Fruit fly (Drosophila melanogaster): Measurements from ENCODE around the gene CG32259.

The CG32259 gene

dm6 chr3L:4069069-4069468 lies at the start of gene CG32259:
TSS of gene CG32259 (plus strand) at chr3L:4069369.
- no peak for TF ChIP-seq noc (tag; optimal IDR thresholded peaks at IDR 0.05)

dm6 chr3L:4021260-4021831 lies 47.8 kb upstream of the CG32259 start, which contains the start of gene Mul1:
TSS of gene Mul1 (plus strand) at chr3L:4021457.
- no peak for TF ChIP-seq noc (tag; optimal IDR thresholded peaks at IDR 0.05)

dm6 chr3L:4024464-4024863 lies 44.7 kb upstream of the CG32259 start:
- TF ChIP-seq noc (tag; optimal IDR thresholded peaks at IDR 0.05): no peak

DNA sequence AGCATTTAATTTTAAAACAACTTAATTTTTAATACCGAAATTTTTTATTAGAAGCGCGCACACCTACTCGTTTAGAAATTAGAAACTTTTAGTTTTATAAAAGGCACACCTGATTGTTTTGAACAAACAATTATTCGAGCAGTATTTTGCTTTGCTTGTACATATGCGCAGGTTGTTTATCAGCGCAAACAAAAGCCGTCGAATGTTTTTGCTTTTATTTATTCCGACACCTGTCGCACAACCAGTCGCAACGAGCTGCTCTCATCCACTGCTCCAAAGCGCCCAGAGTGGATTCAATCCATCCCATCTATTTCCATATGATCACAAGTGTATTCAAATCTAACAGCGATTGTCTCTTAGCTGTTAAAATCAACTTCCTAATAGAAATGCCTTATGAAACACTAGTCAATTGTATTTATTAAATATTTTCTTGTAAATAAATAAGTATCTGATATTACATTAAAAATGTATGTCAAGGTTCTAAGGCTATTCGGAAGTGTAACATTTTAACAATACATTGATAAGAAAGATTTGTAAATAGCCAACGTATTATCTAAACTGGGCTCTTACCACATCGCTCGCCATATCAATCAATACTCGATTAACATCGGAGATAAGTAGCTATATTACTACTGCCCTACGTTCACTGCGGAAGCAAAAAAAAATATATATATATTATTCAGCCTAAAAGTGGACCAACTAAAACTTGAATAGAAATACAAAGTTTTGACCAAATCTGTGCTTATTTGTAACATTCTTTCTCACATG lies 43.2 kb upstream of the CG32259 start, which contains the start of gene CG11594:
Gene CG11594 (minus strand): TSS at position 274 of the 768 bp plus-strand sequence.
- TF ChIP-seq noc (tag; optimal IDR thresholded peaks at IDR 0.05): no peak

DNA sequence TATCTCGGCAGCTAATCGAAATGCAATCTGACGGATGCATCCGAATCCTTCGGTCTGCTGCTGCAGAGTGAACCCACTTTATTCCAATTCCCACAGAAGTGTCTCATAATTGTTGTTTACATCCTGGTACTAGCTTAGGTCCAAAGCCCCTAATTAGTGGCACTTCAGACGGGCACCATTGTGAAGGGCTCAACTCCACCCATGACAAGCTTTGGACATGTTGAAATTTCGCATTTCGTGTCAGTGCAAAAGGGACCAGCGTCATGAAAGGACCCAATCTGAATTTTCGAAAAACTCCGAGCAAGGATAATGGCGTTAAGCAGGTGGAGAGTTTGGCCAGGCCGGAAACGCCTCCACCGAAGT lies 42.7 kb upstream of the CG32259 start, which contains the start of gene Gr64a:
Gene Gr64a (plus strand): TSS at position 264 of the 363 bp plus-strand sequence.
- TF ChIP-seq noc (tag; optimal IDR thresholded peaks at IDR 0.05): no peak

DNA sequence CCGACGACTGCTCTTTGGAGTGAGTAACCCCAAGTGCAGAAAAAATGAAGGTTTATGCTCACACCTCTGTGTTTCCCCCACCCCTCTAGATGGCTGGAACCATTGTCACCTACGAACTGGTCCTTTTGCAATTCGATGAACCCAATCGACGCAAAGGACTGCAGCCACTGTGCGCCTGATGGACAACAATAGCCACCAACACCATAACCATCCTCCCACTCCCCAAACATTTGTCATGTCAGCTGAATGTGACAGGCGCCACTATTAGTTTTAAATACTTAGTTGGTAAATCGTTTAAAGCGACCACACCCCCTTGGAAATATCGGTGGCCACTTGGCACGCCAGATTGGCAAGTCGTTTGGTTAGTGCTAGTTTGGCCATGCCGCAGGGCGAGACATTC lies 40.9 kb upstream of the CG32259 start, which contains the start of the genes Gr64b and Gr64c:
Gene Gr64b (plus strand): TSS at position 301 of the 400 bp plus-strand sequence.
Gene Gr64c (plus strand): TSS at position 301 of the 400 bp plus-strand sequence.
- TF ChIP-seq noc (tag; optimal IDR thresholded peaks at IDR 0.05): no peak

DNA sequence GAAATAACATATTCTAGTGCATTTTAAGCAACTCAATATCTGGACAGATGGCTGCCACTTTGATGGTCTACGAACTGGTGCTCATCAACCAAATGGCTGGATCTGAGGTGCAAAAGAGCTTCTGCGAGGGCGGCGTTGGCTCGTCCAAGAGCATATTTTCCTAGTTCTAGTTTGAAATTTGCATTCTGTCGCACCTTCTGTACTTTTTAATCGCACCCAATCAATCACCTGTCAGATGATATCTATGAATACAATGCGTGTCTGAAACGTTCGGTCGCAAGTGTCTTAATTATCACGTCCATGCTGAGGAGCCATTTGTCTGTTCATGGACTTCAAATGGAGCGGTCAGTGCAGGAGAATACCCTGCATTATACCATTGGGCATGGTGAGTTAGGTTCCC lies 37.4 kb upstream of the CG32259 start, which contains the start of the genes Gr64d and Gr64e:
Gene Gr64d (plus strand): TSS at position 301 of the 400 bp plus-strand sequence.
Gene Gr64e (plus strand): TSS at position 380 of the 400 bp plus-strand sequence.
- TF ChIP-seq noc (tag; optimal IDR thresholded peaks at IDR 0.05): no peak

dm6 chr3L:4035499-4035898 lies 33.7 kb upstream of the CG32259 start, which contains the start of gene Gr64f:
TSS of gene Gr64f (plus strand) at chr3L:4035799.
- TF ChIP-seq noc (tag; optimal IDR thresholded peaks at IDR 0.05): no peak

dm6 chr3L:4040247-4040925 lies 28.8 kb upstream of the CG32259 start, which contains the start of the genes CG11593 and Rcd5:
TSS of gene CG11593 (minus strand) at chr3L:4040482.
TSS of gene Rcd5 (plus strand) at chr3L:4040529.
- TF ChIP-seq noc (tag; optimal IDR thresholded peaks at IDR 0.05): no peak

DNA sequence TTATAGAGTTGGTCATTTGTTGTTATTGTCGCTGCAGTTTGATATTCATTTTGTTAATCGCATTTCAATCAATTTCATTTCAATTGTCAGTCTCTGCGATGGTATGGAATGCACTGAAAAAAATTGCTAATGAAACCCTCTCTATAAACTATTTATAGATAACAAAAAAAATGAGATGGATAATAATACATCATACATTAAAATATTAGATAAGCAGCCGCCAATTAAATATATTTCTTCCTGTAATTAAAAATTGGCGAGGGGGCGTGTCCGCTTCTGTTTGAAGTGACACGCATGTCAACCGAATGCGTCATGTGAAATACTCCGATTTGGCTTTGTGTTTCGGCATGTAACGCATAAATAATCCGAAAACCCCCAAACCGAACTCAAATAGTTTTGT lies 24.7 kb upstream of the CG32259 start:
- TF ChIP-seq noc (tag; optimal IDR thresholded peaks at IDR 0.05): no peak

- TF ChIP-seq noc (tag; optimal IDR thresholded peaks at IDR 0.05): no peak
Observed at dm6 chr3L:4046289-4046688, 22.9 kb upstream of the CG32259 start, which contains the start of gene CG1136. TSS of gene CG1136 (plus strand) at chr3L:4046596.

dm6 chr3L:4047635-4048034 lies 21.5 kb upstream of the CG32259 start, which contains the start of gene Dpy-30L2:
TSS of gene Dpy-30L2 (minus strand) at chr3L:4047735.
- no peak for TF ChIP-seq noc (tag; optimal IDR thresholded peaks at IDR 0.05)

DNA sequence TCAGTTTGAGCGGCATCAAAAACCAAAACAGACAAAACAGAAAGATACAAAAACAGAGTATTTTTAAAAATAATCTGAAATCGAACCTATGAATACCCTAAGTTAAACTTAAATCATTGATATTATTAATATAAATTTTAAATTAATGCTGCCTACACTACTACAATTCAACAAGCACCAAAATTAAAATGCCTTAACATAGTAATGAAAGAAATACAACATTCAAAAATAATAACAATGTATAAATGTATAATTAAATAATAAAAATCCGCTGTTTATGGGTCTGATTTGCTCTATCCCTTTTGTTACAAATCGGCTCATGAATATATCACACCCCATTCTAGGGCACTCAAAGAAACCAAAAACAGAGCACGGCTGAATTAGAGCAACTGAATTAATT lies 20.1 kb upstream of the CG32259 start:
- no peak for TF ChIP-seq noc (tag; optimal IDR thresholded peaks at IDR 0.05)

DNA sequence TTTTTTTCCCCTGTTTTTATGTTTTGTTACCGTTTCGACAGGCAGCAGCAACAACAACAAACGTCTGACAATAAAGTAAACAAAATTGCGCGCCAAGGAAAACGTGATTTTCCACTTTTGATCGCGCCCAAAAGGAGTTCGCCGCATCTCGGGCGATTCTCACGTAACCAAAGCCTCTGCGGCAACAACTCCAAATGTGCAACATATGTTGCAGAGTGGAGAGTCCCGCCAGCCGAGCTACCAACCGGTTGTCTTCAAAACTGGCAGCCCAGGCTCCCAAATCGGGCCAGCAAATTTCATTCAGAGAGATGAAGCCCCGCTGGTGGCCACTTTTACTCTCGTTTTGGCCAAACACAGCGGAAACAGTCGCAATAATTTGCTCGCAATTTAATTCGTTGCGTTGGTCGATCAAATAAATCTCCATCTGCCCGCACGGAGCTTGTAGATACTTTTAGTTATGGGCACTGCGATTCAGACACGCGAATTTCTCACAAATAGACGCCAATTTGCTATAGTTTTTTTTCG lies 13.7 kb upstream of the CG32259 start:
- no peak for TF ChIP-seq noc (tag; optimal IDR thresholded peaks at IDR 0.05)

DNA sequence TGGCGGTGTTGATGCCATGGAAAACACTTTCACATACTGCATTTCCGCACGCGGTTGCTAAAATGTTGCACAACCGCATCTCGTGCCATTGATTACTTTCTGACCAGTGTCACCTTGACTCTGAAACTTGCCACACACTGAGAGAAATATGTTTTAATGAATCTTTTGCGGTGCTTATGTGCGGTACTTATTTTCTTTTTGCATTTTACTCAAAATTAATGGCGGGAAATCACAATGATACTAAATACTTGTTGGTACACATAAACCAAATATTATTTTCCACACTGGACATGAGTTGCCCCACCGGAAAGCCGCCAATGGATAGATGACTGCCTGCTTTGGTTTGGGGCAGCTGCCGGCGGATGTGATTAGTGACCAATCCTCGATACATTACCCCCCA lies 12.4 kb upstream of the CG32259 start:
- TF ChIP-seq noc (tag; optimal IDR thresholded peaks at IDR 0.05): no peak
